Worm (Caenorhabditis elegans): ENCODE results near the gene bath-46.

ce11 chrII:1648768-1649167, 51.1 kb downstream of the bath-46 start, which contains the start of gene fbxb-21:
- TF ChIP-seq ceh-16 (tag; optimal IDR thresholded peaks at IDR 0.05) (no peak), ZK546.5 (tag; optimal IDR thresholded peaks at IDR 0.05) (no peak), nhr-28 (tag; optimal IDR thresholded peaks at IDR 0.05) (no peak), fos-1 (tag; optimal IDR thresholded peaks at IDR 0.05) (no peak), nhr-77 (tag; optimal IDR thresholded peaks at IDR 0.05) (no peak), nhr-43 (tag; optimal IDR thresholded peaks at IDR 0.05; ENCODE audit: poor library complexity, severe bottlenecking) (no peak), elt-3 (tag; optimal IDR thresholded peaks at IDR 0.05) (no peak), ama-1 (optimal IDR thresholded peaks at IDR 0.05) (no peak), elt-2 (tag; optimal IDR thresholded peaks at IDR 0.05) (no peak), zag-1 (tag; optimal IDR thresholded peaks at IDR 0.05) (no peak), nhr-25 (tag; optimal IDR thresholded peaks at IDR 0.05) (no peak), ztf-11 (tag; optimal IDR thresholded peaks at IDR 0.05) (no peak)
